Worm (Caenorhabditis elegans): ENCODE data around the gene atgp-1.

Gene atgp-1

ce11 chrIV:17308211-17308610 lies 39.1 kb downstream of the atgp-1 start, which contains the start of gene T28F3.9:
T28F3.9 (plus strand) TSS chrIV:17308511.
- TF ChIP-seq ref-2 (tag; optimal IDR thresholded peaks at IDR 0.05) (no peak), eyg-1 (tag; optimal IDR thresholded peaks at IDR 0.05) (no peak), ahr-1 (tag; optimal IDR thresholded peaks at IDR 0.05) (no peak)

ce11 chrIV:17311842-17312241 lies 42.7 kb downstream of the atgp-1 start, which contains the start of gene snf-9:
snf-9 (plus strand) TSS chrIV:17312142.
- TF ChIP-seq nfya-1 (tag; optimal IDR thresholded peaks at IDR 0.05), result no peak
- no peak for TF ChIP-seq zip-5 (tag; optimal IDR thresholded peaks at IDR 0.05)
- TF ChIP-seq ceh-6 (GFP tag; optimal IDR thresholded peaks at IDR 0.05), result no peak
- TF ChIP-seq ceh-2 (tag; optimal IDR thresholded peaks at IDR 0.05), result no peak
- no peak for TF ChIP-seq hlh-6 (tag; optimal IDR thresholded peaks at IDR 0.05)

- no peak for TF ChIP-seq hlh-15 (tag; optimal IDR thresholded peaks at IDR 0.05)
- no peak for TF ChIP-seq ttx-3 (tag; optimal IDR thresholded peaks at IDR 0.05)
- TF ChIP-seq unc-3 (GFP tag; conservative IDR thresholded peaks at IDR 0.05), result no peak
- TF ChIP-seq unc-3 (tag; optimal IDR thresholded peaks at IDR 0.05), result no peak
- TF ChIP-seq pat-9 (tag; optimal IDR thresholded peaks at IDR 0.05), result no peak
- no peak for TF ChIP-seq rnt-1 (tag; optimal IDR thresholded peaks at IDR 0.05)
- no peak for TF ChIP-seq sdc-2 (tag; optimal IDR thresholded peaks at IDR 0.05)
- no peak for TF ChIP-seq unc-55 (GFP tag; optimal IDR thresholded peaks at IDR 0.05)
- no peak for TF ChIP-seq hlh-13 (GFP tag; optimal IDR thresholded peaks at IDR 0.05)
- no peak for TF ChIP-seq ceh-45 (GFP tag; IDR thresholded peaks at IDR 0.05)
These were observed 47.3 kb downstream of the atgp-1 start, which contains the start of gene C49C3.20 for ce11 chrIV:17316398-17316797. C49C3.20 (minus strand) TSS chrIV:17316498.

- TF ChIP-seq pqm-1 (tag; optimal IDR thresholded peaks at IDR 0.05) (no peak), unc-3 (GFP tag; conservative IDR thresholded peaks at IDR 0.05) (no peak), unc-3 (tag; optimal IDR thresholded peaks at IDR 0.05) (no peak), ztf-16 (tag; optimal IDR thresholded peaks at IDR 0.05) (no peak), sox-2 (GFP tag; IDR thresholded peaks at IDR 0.05) (no peak), C38D4.7 (GFP tag; optimal IDR thresholded peaks at IDR 0.05) (no peak), tbx-2 (tag; optimal IDR thresholded peaks at IDR 0.05) (no peak), ceh-2 (tag; optimal IDR thresholded peaks at IDR 0.05) (no peak), hlh-15 (tag; optimal IDR thresholded peaks at IDR 0.05) (no peak), ref-2 (tag; optimal IDR thresholded peaks at IDR 0.05) (no peak), sox-4 (tag; optimal IDR thresholded peaks at IDR 0.05) (no peak), madf-2 (tag; optimal IDR thresholded peaks at IDR 0.05) (no peak)
These were observed 51.3 kb downstream of the atgp-1 start, which contains the start of gene C49C3.4 for ce11 chrIV:17320445-17320844. C49C3.4 (plus strand) TSS chrIV:17320795.
